Fruit fly (Drosophila melanogaster) whole organism, embryonic: ENCODE results near the gene se.
A peak's percentile ranks its signal among the peaks of the same experiment; 100 is the strongest.

ENCODE experiments used
- Adf1 ChIP-seq: fragments of 200-800 bp; sonication (Bioruptor generic); IDR thresholded peaks from 2 replicates; pipeline ENCODE4 v1.3.6; 2022; ENCODE audit warnings: missing biosample characterization, missing genetic modification characterization
- BEAF-32 ChIP-seq: fragments of 200-800 bp; sonication (Bioruptor generic); optimal IDR thresholded peaks from 3 replicates; lab custom pipeline; 2017; ENCODE audit warnings: missing biosample characterization, missing genetic modification characterization, mild to moderate bottlenecking, moderate library complexity, missing genetic modification reagents
- CG10267 ChIP-seq: fragments of 200-800 bp; sonication (Bioruptor generic); optimal IDR thresholded peaks from 2 replicates; lab custom pipeline; 2018; ENCODE audit warnings: missing biosample characterization, mild to moderate bottlenecking, missing genetic modification characterization, moderate library complexity
- CG10274 ChIP-seq: fragments of 200-800 bp; sonication (Bioruptor generic); optimal IDR thresholded peaks from 3 replicates; lab custom pipeline; 2017; ENCODE audit warnings: missing biosample characterization, mild to moderate bottlenecking, missing genetic modification characterization
- CG12071 ChIP-seq: fragments of 200-800 bp; sonication (Bioruptor generic); optimal IDR thresholded peaks from 3 replicates; lab custom pipeline; 2018; ENCODE audit warnings: missing biosample characterization, mild to moderate bottlenecking, missing genetic modification characterization
- CG12219 ChIP-seq: fragments of 200-800 bp; sonication (Bioruptor generic); optimal IDR thresholded peaks from 3 replicates; lab custom pipeline; 2018; ENCODE audit warnings: missing biosample characterization, mild to moderate bottlenecking, missing genetic modification characterization
- CG12769 ChIP-seq: fragments of 200-800 bp; sonication (Bioruptor generic); optimal IDR thresholded peaks from 2 replicates; lab custom pipeline; 2019; ENCODE audit warnings: missing biosample characterization, mild to moderate bottlenecking, missing genetic modification characterization, moderate library complexity
- CG14050 ChIP-seq: fragments of 200-800 bp; sonication (Bioruptor generic); IDR thresholded peaks from 3 replicates; pipeline ENCODE4 v1.3.6; 2022; ENCODE audit warnings: missing biosample characterization, missing genetic modification characterization
- CG15514 ChIP-seq: fragments of 200-800 bp; sonication (Bioruptor generic); optimal IDR thresholded peaks from 3 replicates; lab custom pipeline; 2017; ENCODE audit warnings: missing biosample characterization, missing genetic modification characterization, mild to moderate bottlenecking, moderate library complexity, missing genetic modification reagents
- CG15696 ChIP-seq: fragments of 200-800 bp; sonication (Bioruptor generic); optimal IDR thresholded peaks from 2 replicates; lab custom pipeline; 2019; ENCODE audit warnings: missing biosample characterization, mild to moderate bottlenecking, missing genetic modification characterization, moderate library complexity
- CG16779 ChIP-seq: fragments of 200-800 bp; sonication (Bioruptor generic); IDR thresholded peaks from 2 replicates; pipeline ENCODE4 v1.3.6; 2022; ENCODE audit warnings: missing biosample characterization, missing genetic modification characterization
- CG17186 ChIP-seq: fragments of 200-800 bp; sonication (Bioruptor generic); optimal IDR thresholded peaks from 3 replicates; lab custom pipeline; 2017; ENCODE audit warnings: missing biosample characterization, missing genetic modification reagents, missing genetic modification characterization
- CG17361 ChIP-seq: fragments of 200-800 bp; sonication (Bioruptor generic); IDR thresholded peaks from 3 replicates; pipeline ENCODE4 v1.3.6; 2022; ENCODE audit warnings: missing biosample characterization, missing genetic modification characterization
- CG2202 ChIP-seq: fragments of 200-800 bp; sonication (Bioruptor generic); optimal IDR thresholded peaks from 2 replicates; lab custom pipeline; 2018; ENCODE audit warnings: missing biosample characterization, mild to moderate bottlenecking, missing genetic modification characterization
- CG30020 ChIP-seq: fragments of 200-800 bp; optimal IDR thresholded peaks from 2 replicates; lab custom pipeline; 2019; ENCODE audit warnings: missing biosample characterization, mild to moderate bottlenecking, missing genetic modification characterization, moderate library complexity
- CG31224 ChIP-seq: fragments of 200-800 bp; sonication (Bioruptor generic); IDR thresholded peaks from 2 replicates; pipeline ENCODE4 v1.3.6; 2022; ENCODE audit warnings: missing biosample characterization, missing genetic modification characterization
- CG32767 ChIP-seq: fragments of 200-800 bp; sonication (Bioruptor generic); IDR thresholded peaks from 2 replicates; pipeline ENCODE4 v1.3.6; 2022; ENCODE audit warnings: missing biosample characterization, missing genetic modification characterization
- CG3995 ChIP-seq: fragments of 200-800 bp; sonication (Bioruptor generic); optimal IDR thresholded peaks from 3 replicates; lab custom pipeline; 2016; ENCODE audit warnings: missing biosample characterization, missing genetic modification characterization
- CG43689 ChIP-seq: fragments of 200-800 bp; sonication (Bioruptor generic); IDR thresholded peaks from 2 replicates; pipeline ENCODE4 v1.3.6; 2022; ENCODE audit warnings: missing biosample characterization, missing genetic modification characterization
- CG5953 ChIP-seq: fragments of 200-800 bp; sonication (Bioruptor generic); IDR thresholded peaks from 2 replicates; pipeline ENCODE4 v1.3.6; 2022; ENCODE audit warnings: missing biosample characterization, missing genetic modification characterization
- CG6654 ChIP-seq: fragments of 200-800 bp; sonication (Bioruptor generic); optimal IDR thresholded peaks from 2 replicates; lab custom pipeline; 2017; ENCODE audit warnings: missing biosample characterization, mild to moderate bottlenecking, missing genetic modification characterization
- CrebB ChIP-seq: fragments of 200-800 bp; sonication (Bioruptor generic); optimal IDR thresholded peaks from 3 replicates; lab custom pipeline; 2018; ENCODE audit warnings: missing biosample characterization, mild to moderate bottlenecking, missing genetic modification characterization
- Ets65A ChIP-seq: fragments of 200-800 bp; sonication (Bioruptor generic); peaks from one replicate; lab custom pipeline; 2016; ENCODE audit warnings: missing biosample characterization, missing genetic modification characterization
- Gsc ChIP-seq: fragments of 200-800 bp; sonication (Bioruptor generic); IDR thresholded peaks from 2 replicates; pipeline ENCODE4 v1.3.6; 2022; ENCODE audit warnings: missing biosample characterization, missing genetic modification characterization
- Hsf ChIP-seq: fragments of 200-800 bp; sonication (Bioruptor generic); optimal IDR thresholded peaks from 3 replicates; lab custom pipeline; 2016; ENCODE audit warnings: missing biosample characterization, missing genetic modification characterization
- Lpt ChIP-seq: fragments of >200 bp; optimal IDR thresholded peaks from 2 replicates; lab custom pipeline; 2018; ENCODE audit warnings: missing biosample characterization, missing genetic modification characterization
- MESR4 ChIP-seq: fragments of 200-800 bp; sonication (Bioruptor generic); optimal IDR thresholded peaks from 2 replicates; lab custom pipeline; 2018; ENCODE audit warnings: missing biosample characterization, mild to moderate bottlenecking, missing genetic modification characterization, moderate library complexity
- NK7.1 ChIP-seq: fragments of 200-800 bp; sonication (Bioruptor generic); optimal IDR thresholded peaks from 3 replicates; lab custom pipeline; 2016; ENCODE audit warnings: missing biosample characterization, missing genetic modification characterization
- Nf-YA ChIP-seq: fragments of 200-800 bp; sonication (Bioruptor generic); IDR thresholded peaks from 2 replicates; pipeline ENCODE4 v1.3.6; 2022; ENCODE audit warnings: missing biosample characterization, missing genetic modification characterization
- Nf-YB ChIP-seq: fragments of 200-800 bp; sonication (Bioruptor generic); optimal IDR thresholded peaks from 3 replicates; lab custom pipeline; 2019; ENCODE audit warnings: missing biosample characterization, mild to moderate bottlenecking, missing genetic modification characterization, moderate library complexity
- Rfx ChIP-seq: fragments of 200-800 bp; sonication (Bioruptor generic); IDR thresholded peaks from 2 replicates; pipeline ENCODE4 v1.3.6; 2022; ENCODE audit warnings: missing biosample characterization, missing genetic modification characterization
- Rx ChIP-seq: fragments of 200-800 bp; sonication (Bioruptor generic); IDR thresholded peaks from 2 replicates; pipeline ENCODE4 v1.3.6; 2022; ENCODE audit warnings: missing biosample characterization, missing genetic modification characterization
- ase ChIP-seq: fragments of 200-800 bp; sonication (Bioruptor generic); IDR thresholded peaks from 3 replicates; pipeline ENCODE4 v1.3.6; 2022; ENCODE audit warnings: missing biosample characterization, missing genetic modification characterization
- az2 ChIP-seq: fragments of 200-800 bp; sonication (Bioruptor generic); optimal IDR thresholded peaks from 3 replicates; lab custom pipeline; 2016; ENCODE audit warnings: missing biosample characterization, missing genetic modification characterization
- bcd ChIP-seq: fragments of 200-800 bp; sonication (Bioruptor generic); optimal IDR thresholded peaks from 2 replicates; lab custom pipeline; 2017; ENCODE audit warnings: missing biosample characterization, mild to moderate bottlenecking, missing genetic modification characterization
- dmrt11E ChIP-seq: fragments of 200-800 bp; sonication (Bioruptor generic); optimal IDR thresholded peaks from 3 replicates; lab custom pipeline; 2018; ENCODE audit warnings: missing biosample characterization, mild to moderate bottlenecking, missing genetic modification characterization, moderate library complexity
- emc ChIP-seq: fragments of 200-800 bp; sonication (Bioruptor generic); optimal IDR thresholded peaks from 2 replicates; lab custom pipeline; 2016; ENCODE audit warnings: missing biosample characterization, missing genetic modification characterization
- eve ChIP-seq, 2 experiments: fragments of >200 bp; optimal IDR thresholded peaks; 2 replicates each; lab custom pipeline; 2017; ENCODE audit warnings: missing biosample characterization in 2 of 2, missing genetic modification characterization in 2 of 2
- fru ChIP-seq: fragments of >200 bp; optimal IDR thresholded peaks from 2 replicates; lab custom pipeline; 2017
- h ChIP-seq: fragments of >200 bp; optimal IDR thresholded peaks from 2 replicates; lab custom pipeline; 2017
- klu ChIP-seq: fragments of 200-800 bp; sonication (Bioruptor generic); IDR thresholded peaks from 2 replicates; pipeline ENCODE4 v1.3.6; 2022; ENCODE audit warnings: missing biosample characterization, missing genetic modification characterization
- lola ChIP-seq, 3 experiments: fragments of >200 bp in 2 of 3; fragments of 200-800 bp in 1 of 3; sonication (Bioruptor generic) in 1 of 3; optimal IDR thresholded peaks; 2 replicates each; lab custom pipeline; 2017 to 2019; ENCODE audit warnings: missing biosample characterization in 3 of 3, missing genetic modification characterization in 3 of 3, mild to moderate bottlenecking in 1 of 3, moderate library complexity in 1 of 3
- lov ChIP-seq, 2 experiments: fragments of 200-800 bp in 1 of 2; fragments of >200 bp in 1 of 2; sonication (Bioruptor generic) in 1 of 2; IDR thresholded peaks in 1 of 2; optimal IDR thresholded peaks in 1 of 2; 2 replicates in 1 of 2; 3 replicates in 1 of 2; pipeline versions ENCODE4 v1.3.6 to Lab custom; 2017 to 2022; ENCODE audit warnings: missing biosample characterization in 1 of 2, missing genetic modification characterization in 1 of 2
- nerfin-2 ChIP-seq: fragments of 200-800 bp; sonication (Bioruptor generic); IDR thresholded peaks from 2 replicates; pipeline ENCODE4 v1.3.6; 2022; ENCODE audit warnings: missing biosample characterization, missing genetic modification characterization; ENCODE audit not compliant: partially characterized antibody
- peb ChIP-seq: fragments of 200-800 bp; sonication (Bioruptor generic); IDR thresholded peaks from 2 replicates; pipeline ENCODE4 v1.3.6; 2022; ENCODE audit warnings: missing biosample characterization, missing genetic modification characterization
- pnt ChIP-seq: fragments of 200-800 bp; sonication (Bioruptor generic); optimal IDR thresholded peaks from 3 replicates; lab custom pipeline; 2016; ENCODE audit warnings: missing biosample characterization, missing genetic modification characterization
- pros ChIP-seq: fragments of 200-800 bp; sonication (Bioruptor generic); optimal IDR thresholded peaks from 3 replicates; lab custom pipeline; 2019; ENCODE audit warnings: missing biosample characterization, mild to moderate bottlenecking, missing genetic modification characterization, moderate library complexity
- shn ChIP-seq: fragments of 200-800 bp; sonication (Bioruptor generic); optimal IDR thresholded peaks from 3 replicates; lab custom pipeline; 2016; ENCODE audit warnings: missing biosample characterization, missing genetic modification characterization
- wdn ChIP-seq: fragments of 200-800 bp; sonication (Bioruptor generic); IDR thresholded peaks from 2 replicates; pipeline ENCODE4 v1.3.6; 2022; ENCODE audit warnings: missing biosample characterization, missing genetic modification characterization
- zfh1 ChIP-seq: fragments of 200-800 bp; sonication (Bioruptor generic); IDR thresholded peaks from 3 replicates; pipeline ENCODE4 v1.3.6; 2022; ENCODE audit warnings: missing biosample characterization, missing genetic modification characterization

se gene

dm6 chr3L:8549183-8549890, 29.0 kb downstream of the se start (continued):
- TF ChIP-seq pros (GFP tag; lab: Kevin White, UChicago) (no peak), CG3995 (no peak), CG12769 (tag; lab: Kevin White, UChicago) (peak; percentile 29), CG16779 (GFP tag; lab: Robert Waterston, UW) (no peak), wdn (no peak), CrebB (tag; lab: Kevin White, UChicago) (peak; percentile 2), CG10274 (GFP tag; lab: Kevin White, UChicago) (no peak), eve (GFP tag; optimal IDR thresholded peaks at IDR 0.05; lab: Kevin White, UChicago) (peak in 1 of 2 experiments; percentile 83), CG30020 (tag; lab: Kevin White, UChicago) (peak; percentile 3), fru (lab: Kevin White, UChicago) (no peak), bcd (GFP tag; lab: Kevin White, UChicago) (peak; percentile 8), CG12219 (GFP tag; lab: Kevin White, UChicago) (peak; percentile 35), CG15696 (tag; lab: Kevin White, UChicago) (peak; percentile 62), Adf1 (GFP tag; lab: Robert Waterston, UW) (no peak), Ets65A (GFP tag; lab: Kevin White, UChicago) (no peak), CG10267 (tag; lab: Kevin White, UChicago) (peak; percentile 57), lola (GFP tag; optimal IDR thresholded peaks at IDR 0.05; lab: Kevin White, UChicago) (peak in 1 of 3 experiments; percentile 70), pnt (GFP tag; lab: Kevin White, UChicago) (peak; percentile 41), CG15514 (GFP tag; lab: Kevin White, UChicago) (peak; percentile 7), Nf-YA (GFP tag; lab: Robert Waterston, UW) (no peak), CG5953 (GFP tag; lab: Robert Waterston, UW) (no peak), shn (no peak), Rx (no peak), BEAF-32 (no peak), NK7.1 (no peak), peb (GFP tag; lab: Robert Waterston, UW) (no peak), Nf-YB (GFP tag; lab: Kevin White, UChicago) (peak; percentile 29), h (lab: Kevin White, UChicago) (no peak), emc (no peak), Lpt (GFP tag; lab: Kevin White, UChicago) (no peak), CG12071 (GFP tag; lab: Kevin White, UChicago) (peak; percentile 42), CG31224 (no peak), az2 (peak; percentile 37), Rfx (peak; percentile 55; the same call in 1 of the 2 replicates), CG43689 (no peak), CG2202 (tag; lab: Kevin White, UChicago) (peak; percentile 53), dmrt11E (tag; lab: Kevin White, UChicago) (peak; percentile 62), CG17186 (GFP tag; lab: Kevin White, UChicago) (no peak), Gsc (GFP tag; lab: Robert Waterston, UW) (no peak), CG32767 (GFP tag; lab: Robert Waterston, UW) (peak; percentile 65), CG6654 (no peak), ase (GFP tag; lab: Robert Waterston, UW) (0 out of 3 replicates have a peak, but pooled peaks have one; percentile 43), zfh1 (GFP tag; lab: Robert Waterston, UW) (peak; percentile 54; the same call in 1 of the 3 replicates), klu (GFP tag; lab: Robert Waterston, UW) (no peak; the same call in 1 of the 2 replicates), lov (optimal IDR thresholded peaks at IDR 0.05; lab: Kevin White, UChicago) (no peak), lov (GFP tag; IDR thresholded peaks at IDR 0.05; lab: Robert Waterston, UW) (0 out of 3 replicates have a peak, but pooled peaks have one; percentile 45), nerfin-2 (GFP tag; lab: Robert Waterston, UW) (no peak), Hsf (GFP tag; lab: Kevin White, UChicago) (peak; percentile 14), MESR4 (no peak), CG14050 (GFP tag; lab: Robert Waterston, UW) (0 out of 3 replicates have a peak, but pooled peaks have one; percentile 15), CG17361 (GFP tag; lab: Robert Waterston, UW) (peak; percentile 69; the same call in 2 of the 3 replicates)
